Fruit fly (Drosophila melanogaster) whole organism, pupa: ENCODE data around the gene CG17378.

ENCODE experiments used
- CG14655 ChIP-seq: fragments of 200-800 bp; sonication (Bioruptor generic); optimal IDR thresholded peaks from 3 replicates; lab custom pipeline; 2017; ENCODE audit warnings: mild to moderate bottlenecking, missing biosample characterization, missing genetic modification reagents, missing genetic modification characterization
- CG15710 ChIP-seq: fragments of 200-800 bp; sonication (Bioruptor generic); optimal IDR thresholded peaks from 2 replicates; lab custom pipeline; 2018; ENCODE audit warnings: missing biosample characterization, mild to moderate bottlenecking, missing genetic modification characterization, moderate library complexity
- CG17806 ChIP-seq: fragments of 200-800 bp; sonication (Bioruptor generic); optimal IDR thresholded peaks from 2 replicates; lab custom pipeline; 2018; ENCODE audit warnings: missing biosample characterization, mild to moderate bottlenecking, missing genetic modification characterization, moderate library complexity
- CG4496 ChIP-seq: fragments of 200-800 bp; sonication (Bioruptor generic); IDR thresholded peaks from 3 replicates; pipeline ENCODE4 v1.3.6; 2022; ENCODE audit warnings: missing biosample characterization, missing genetic modification characterization
- CG9948 ChIP-seq: fragments of 200-800 bp; sonication (Bioruptor generic); optimal IDR thresholded peaks from 2 replicates; lab custom pipeline; 2018; ENCODE audit warnings: missing biosample characterization, mild to moderate bottlenecking, missing genetic modification characterization, moderate library complexity
- D1 ChIP-seq: fragments of 200-800 bp; sonication (Bioruptor generic); optimal IDR thresholded peaks from 2 replicates; lab custom pipeline; 2018; ENCODE audit warnings: missing biosample characterization, mild to moderate bottlenecking, missing genetic modification characterization, moderate library complexity
- EcR ChIP-seq: fragments of 200-800 bp; sonication (Bioruptor generic); optimal IDR thresholded peaks from 3 replicates; lab custom pipeline; 2019; ENCODE audit warnings: missing biosample characterization, missing genetic modification characterization, mild to moderate bottlenecking, moderate library complexity, missing genetic modification reagents
- Ets98B ChIP-seq: fragments of 200-800 bp; sonication (Bioruptor generic); IDR thresholded peaks from 2 replicates; pipeline ENCODE4 v1.3.6; 2022; ENCODE audit warnings: missing biosample characterization, missing genetic modification characterization
- Snoo ChIP-seq: fragments of 200-800 bp; sonication (Bioruptor generic); optimal IDR thresholded peaks from 3 replicates; lab custom pipeline; 2017; ENCODE audit warnings: missing biosample characterization, mild to moderate bottlenecking, missing genetic modification characterization, inconsistent platforms
- fd96Ca ChIP-seq: fragments of 200-800 bp; sonication (Bioruptor generic); IDR thresholded peaks from 3 replicates; pipeline ENCODE4 v1.3.6; 2022; ENCODE audit warnings: missing biosample characterization, missing genetic modification characterization
- gl ChIP-seq: fragments of 200-800 bp; sonication (Bioruptor generic); optimal IDR thresholded peaks from 2 replicates; lab custom pipeline; 2018; ENCODE audit warnings: missing biosample characterization, mild to moderate bottlenecking, missing genetic modification characterization
- rn ChIP-seq: fragments of 200-800 bp; sonication (Bioruptor generic); IDR thresholded peaks from 2 replicates; pipeline ENCODE4 v1.3.6; 2022; ENCODE audit warnings: missing biosample characterization, missing genetic modification characterization

dm6 chr2L:6821631-6822030 is 47.8 kb downstream of the CG17378 start, which contains the start of gene sens-2:
- TF ChIP-seq CG15710 (tag; lab: Kevin White, UChicago) (no peak), gl (no peak), CG17806 (tag; lab: Kevin White, UChicago) (no peak), fd96Ca (no peak), Snoo (tag; lab: Kevin White, UChicago) (no peak), EcR (GFP tag; lab: Kevin White, UChicago) (no peak), Ets98B (GFP tag; lab: Robert Waterston, UW) (no peak), CG4496 (peak; percentile 33; the same call in 1 of the 3 replicates), D1 (tag; lab: Kevin White, UChicago) (no peak), CG14655 (no peak), rn (GFP tag; lab: Robert Waterston, UW) (no peak), CG9948 (tag; lab: Kevin White, UChicago) (no peak)
